Fruit fly (Drosophila melanogaster) whole organism, pupa: ENCODE data around the gene CG13786.

Experiments used
- CG10348 ChIP-seq: fragments of 200-800 bp; sonication (Bioruptor generic); IDR thresholded peaks from 2 replicates; pipeline ENCODE4 v1.3.6; 2022; ENCODE audit warnings: missing biosample characterization, missing genetic modification characterization
- CG12605 ChIP-seq: fragments of 200-800 bp; sonication (Bioruptor generic); IDR thresholded peaks from 2 replicates; pipeline ENCODE4 v1.3.6; 2022; ENCODE audit warnings: missing biosample characterization, missing genetic modification characterization
- CG13204 ChIP-seq: fragments of 200-800 bp; sonication (Bioruptor generic); optimal IDR thresholded peaks from 2 replicates; lab custom pipeline; 2018; ENCODE audit warnings: missing biosample characterization, mild to moderate bottlenecking, missing genetic modification characterization, moderate library complexity
- CG14655 ChIP-seq: fragments of 200-800 bp; sonication (Bioruptor generic); optimal IDR thresholded peaks from 3 replicates; lab custom pipeline; 2017; ENCODE audit warnings: mild to moderate bottlenecking, missing biosample characterization, missing genetic modification reagents, missing genetic modification characterization
- CG15710 ChIP-seq: fragments of 200-800 bp; sonication (Bioruptor generic); optimal IDR thresholded peaks from 2 replicates; lab custom pipeline; 2018; ENCODE audit warnings: missing biosample characterization, mild to moderate bottlenecking, missing genetic modification characterization, moderate library complexity
- CG17806 ChIP-seq: fragments of 200-800 bp; sonication (Bioruptor generic); optimal IDR thresholded peaks from 2 replicates; lab custom pipeline; 2018; ENCODE audit warnings: missing biosample characterization, mild to moderate bottlenecking, missing genetic modification characterization, moderate library complexity
- CG32121 ChIP-seq: fragments of 200-800 bp; sonication (Bioruptor generic); IDR thresholded peaks from 2 replicates; pipeline ENCODE4 v1.3.6; 2022; ENCODE audit warnings: missing biosample characterization, missing genetic modification characterization
- CG34367 ChIP-seq: fragments of 200-800 bp; sonication (Bioruptor generic); optimal IDR thresholded peaks from 2 replicates; lab custom pipeline; 2018; ENCODE audit warnings: missing biosample characterization, mild to moderate bottlenecking, missing genetic modification characterization
- CG4496 ChIP-seq: fragments of 200-800 bp; sonication (Bioruptor generic); IDR thresholded peaks from 3 replicates; pipeline ENCODE4 v1.3.6; 2022; ENCODE audit warnings: missing biosample characterization, missing genetic modification characterization
- CG8159 ChIP-seq: fragments of 200-800 bp; sonication (Bioruptor generic); optimal IDR thresholded peaks from 3 replicates; lab custom pipeline; 2018; ENCODE audit warnings: missing biosample characterization, mild to moderate bottlenecking, missing genetic modification characterization, moderate library complexity
- CG8301 ChIP-seq: fragments of 200-800 bp; sonication (Bioruptor generic); optimal IDR thresholded peaks from 2 replicates; lab custom pipeline; 2018; ENCODE audit warnings: missing biosample characterization, mild to moderate bottlenecking, missing genetic modification characterization
- CG9948 ChIP-seq: fragments of 200-800 bp; sonication (Bioruptor generic); optimal IDR thresholded peaks from 2 replicates; lab custom pipeline; 2018; ENCODE audit warnings: missing biosample characterization, mild to moderate bottlenecking, missing genetic modification characterization, moderate library complexity
- D1 ChIP-seq: fragments of 200-800 bp; sonication (Bioruptor generic); optimal IDR thresholded peaks from 2 replicates; lab custom pipeline; 2018; ENCODE audit warnings: missing biosample characterization, mild to moderate bottlenecking, missing genetic modification characterization, moderate library complexity
- EcR ChIP-seq: fragments of 200-800 bp; sonication (Bioruptor generic); optimal IDR thresholded peaks from 3 replicates; lab custom pipeline; 2019; ENCODE audit warnings: missing biosample characterization, missing genetic modification characterization, mild to moderate bottlenecking, moderate library complexity, missing genetic modification reagents
- Ets98B ChIP-seq: fragments of 200-800 bp; sonication (Bioruptor generic); IDR thresholded peaks from 2 replicates; pipeline ENCODE4 v1.3.6; 2022; ENCODE audit warnings: missing biosample characterization, missing genetic modification characterization
- Pif1A ChIP-seq: fragments of 200-800 bp; sonication (Bioruptor generic); optimal IDR thresholded peaks from 3 replicates; lab custom pipeline; 2016; ENCODE audit warnings: missing biosample characterization, missing genetic modification characterization
- Pif1B ChIP-seq: fragments of 200-800 bp; sonication (Bioruptor generic); optimal IDR thresholded peaks from 3 replicates; lab custom pipeline; 2016; ENCODE audit warnings: missing biosample characterization, missing genetic modification characterization
- Snoo ChIP-seq: fragments of 200-800 bp; sonication (Bioruptor generic); optimal IDR thresholded peaks from 3 replicates; lab custom pipeline; 2017; ENCODE audit warnings: missing biosample characterization, mild to moderate bottlenecking, missing genetic modification characterization, inconsistent platforms
- fd96Ca ChIP-seq: fragments of 200-800 bp; sonication (Bioruptor generic); IDR thresholded peaks from 3 replicates; pipeline ENCODE4 v1.3.6; 2022; ENCODE audit warnings: missing biosample characterization, missing genetic modification characterization
- gl ChIP-seq: fragments of 200-800 bp; sonication (Bioruptor generic); optimal IDR thresholded peaks from 2 replicates; lab custom pipeline; 2018; ENCODE audit warnings: missing biosample characterization, mild to moderate bottlenecking, missing genetic modification characterization
- rn ChIP-seq: fragments of 200-800 bp; sonication (Bioruptor generic); IDR thresholded peaks from 2 replicates; pipeline ENCODE4 v1.3.6; 2022; ENCODE audit warnings: missing biosample characterization, missing genetic modification characterization

The CG13786 gene

DNA sequence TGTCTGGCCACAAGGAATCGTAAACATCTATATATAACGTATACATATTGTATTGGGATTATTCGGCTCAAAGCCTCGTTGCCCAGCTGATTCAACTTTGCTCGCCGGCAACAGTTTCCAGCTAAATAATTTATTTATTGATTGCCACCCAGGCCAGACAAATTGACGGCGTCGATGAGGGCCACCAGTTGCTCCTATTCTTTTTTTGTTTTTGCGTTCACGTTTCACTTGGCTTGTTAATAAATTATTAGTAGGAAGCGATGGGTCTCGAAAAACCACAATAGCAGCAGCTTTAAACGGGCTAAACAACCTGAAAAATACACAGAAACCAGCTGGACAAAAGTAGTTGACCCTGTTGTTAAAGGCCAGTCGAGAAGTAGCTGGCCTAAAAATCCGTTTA, 35.7 kb downstream of the CG13786 start:
- TF ChIP-seq Ets98B = no peak
- TF ChIP-seq CG15710 (tag; lab: Kevin White, UChicago) = no peak
- no peak for TF ChIP-seq rn (GFP tag; lab: Robert Waterston, UW)
- TF ChIP-seq fd96Ca = no peak
- peak; percentile 6 for TF ChIP-seq EcR
- TF ChIP-seq CG4496 (GFP tag; lab: Robert Waterston, UW) = 0 out of 3 replicates have a peak, but pooled peaks have one; percentile 34
- no peak for TF ChIP-seq CG14655
- no peak for TF ChIP-seq Pif1A (GFP tag; lab: Kevin White, UChicago)

DNA sequence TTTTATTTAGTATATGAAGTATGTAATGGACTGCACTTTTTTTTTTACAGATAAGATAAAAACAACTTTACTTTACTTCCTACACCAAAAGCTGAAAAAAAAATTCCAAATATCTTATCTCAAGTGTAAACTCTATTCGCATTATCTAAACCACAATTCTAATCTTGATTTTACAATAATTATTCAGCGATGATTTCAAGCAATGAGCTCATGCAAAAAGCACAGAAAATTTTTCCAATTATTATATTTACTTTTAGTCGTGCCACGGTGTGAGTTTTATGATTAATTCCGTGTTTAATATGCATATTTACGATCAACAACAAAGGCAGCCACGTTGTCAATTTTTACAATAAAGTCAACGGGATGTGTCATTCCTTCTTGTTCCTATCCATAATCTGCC, 36.5 kb downstream of the CG13786 start:
- TF ChIP-seq Pif1B = no peak
- no peak for TF ChIP-seq CG13204
- no peak for TF ChIP-seq CG4496 (GFP tag; lab: Robert Waterston, UW)
- no peak for TF ChIP-seq CG34367

DNA sequence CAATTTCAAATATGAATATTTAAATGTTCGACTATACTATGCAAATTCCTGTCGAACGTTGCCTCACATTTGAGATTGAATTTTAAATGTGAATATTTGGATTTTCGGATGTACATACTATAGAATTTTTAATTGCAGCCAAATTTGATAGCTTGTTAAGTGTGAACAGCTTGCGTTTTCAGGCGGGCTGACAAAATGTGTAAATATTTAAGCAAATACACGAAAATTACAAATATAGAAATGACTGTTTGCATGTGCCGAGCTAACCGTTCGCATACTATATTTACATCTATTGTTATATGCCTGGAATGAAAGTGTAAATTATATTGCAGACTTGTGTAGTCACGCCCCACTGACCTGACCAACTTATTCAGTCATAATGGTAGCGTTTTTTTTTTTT, 37.1 kb downstream of the CG13786 start:
- TF ChIP-seq CG17806 (tag; lab: Kevin White, UChicago) = no peak
- no peak for TF ChIP-seq gl
- TF ChIP-seq CG15710 (tag; lab: Kevin White, UChicago) = no peak
- TF ChIP-seq fd96Ca = no peak
- no peak; the same call in 2 of the 3 replicates for TF ChIP-seq CG4496 (GFP tag; lab: Robert Waterston, UW)
- no peak for TF ChIP-seq CG14655
- TF ChIP-seq EcR = no peak
- TF ChIP-seq CG8159 (tag; lab: Kevin White, UChicago) = no peak
- no peak for TF ChIP-seq CG12605 (GFP tag; lab: Robert Waterston, UW)
- TF ChIP-seq CG10348 (GFP tag; lab: Robert Waterston, UW) = no peak
- no peak for TF ChIP-seq Ets98B
- TF ChIP-seq Snoo (tag; lab: Kevin White, UChicago) = no peak
- no peak for TF ChIP-seq Pif1B
- no peak for TF ChIP-seq CG13204
- no peak for TF ChIP-seq D1
- TF ChIP-seq CG34367 = no peak
- no peak for TF ChIP-seq CG8301 (tag; lab: Kevin White, UChicago)
- TF ChIP-seq, all 21 proteins: peak for 0

DNA sequence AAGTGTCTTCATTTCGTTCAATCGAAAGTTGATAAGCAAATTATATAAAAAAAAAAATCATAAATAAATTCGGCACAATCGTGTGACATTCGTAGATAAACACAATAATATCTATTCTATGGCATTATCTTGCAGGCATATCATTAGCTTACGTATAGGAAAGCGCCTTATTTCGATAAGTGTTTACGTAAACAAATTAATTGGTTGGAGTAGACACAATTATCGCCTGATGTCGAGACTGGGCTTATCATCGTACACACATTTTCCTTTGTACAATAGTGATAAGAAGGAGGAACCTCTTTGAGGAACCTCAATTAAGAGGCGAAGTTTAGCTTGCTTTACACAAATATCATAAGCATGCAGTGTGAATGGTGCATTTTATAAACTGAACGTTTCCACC, 37.9 kb downstream of the CG13786 start:
- TF ChIP-seq rn (GFP tag; lab: Robert Waterston, UW) (no peak), CG4496 (GFP tag; lab: Robert Waterston, UW) (no peak), CG8159 (tag; lab: Kevin White, UChicago) (no peak), D1 (no peak)
- TF ChIP-seq, all 21 proteins: peak for 0

DNA sequence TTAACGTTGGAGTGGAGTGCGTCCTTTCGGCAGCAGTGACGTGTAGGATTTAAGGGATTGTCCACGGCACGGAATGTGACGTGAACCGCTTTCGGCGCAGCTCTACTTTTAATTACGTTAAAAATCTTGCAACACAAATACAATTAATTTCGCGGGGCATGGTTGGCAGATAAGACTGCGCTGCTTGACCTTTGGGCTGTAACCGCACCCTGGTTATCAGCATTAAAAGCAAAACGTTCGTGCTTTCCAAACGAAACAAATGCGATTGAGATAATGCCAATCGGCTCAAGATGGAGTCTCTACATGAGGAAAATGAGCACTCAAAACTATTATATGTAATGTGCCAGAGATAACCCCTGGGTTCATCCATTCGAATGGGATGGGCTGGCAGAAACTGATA, 39.2 kb downstream of the CG13786 start:
- 0 out of 3 replicates have a peak, but pooled peaks have one; percentile 51 for TF ChIP-seq CG4496 (GFP tag; lab: Robert Waterston, UW)
- TF ChIP-seq CG13204 = no peak
- TF ChIP-seq, all 21 proteins: peak for 1

DNA sequence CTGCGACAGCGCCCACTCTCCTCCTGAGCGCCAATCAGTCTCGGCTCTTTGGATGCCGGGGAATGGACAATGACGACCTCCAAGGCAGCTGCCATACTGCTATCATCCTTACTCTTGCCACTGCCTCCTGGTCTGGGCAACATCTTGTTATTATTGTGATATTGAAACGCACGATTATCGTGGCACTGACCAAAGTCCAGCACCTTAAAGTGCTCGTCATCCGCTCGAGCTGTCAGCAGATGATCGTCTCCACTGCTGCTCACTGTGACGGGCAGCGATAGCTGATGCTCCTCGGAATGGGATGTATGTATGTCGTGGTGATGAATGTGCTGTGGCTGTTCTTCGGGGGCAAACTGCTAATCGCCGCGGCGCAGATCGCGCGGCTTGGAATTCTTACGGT, 45.1 kb downstream of the CG13786 start:
- TF ChIP-seq gl (peak; percentile 69), CG12605 (GFP tag; lab: Robert Waterston, UW) (no peak), CG15710 (tag; lab: Kevin White, UChicago) (no peak), rn (GFP tag; lab: Robert Waterston, UW) (no peak), Ets98B (no peak), EcR (peak; percentile 16), D1 (no peak), Pif1A (GFP tag; lab: Kevin White, UChicago) (no peak), CG9948 (tag; lab: Kevin White, UChicago) (no peak), CG13204 (no peak), CG32121 (GFP tag; lab: Robert Waterston, UW) (0 out of 2 replicates have a peak, but pooled peaks have one; percentile 19), CG10348 (GFP tag; lab: Robert Waterston, UW) (no peak), CG4496 (GFP tag; lab: Robert Waterston, UW) (peak; percentile 51; the same call in 1 of the 3 replicates), Snoo (tag; lab: Kevin White, UChicago) (no peak), CG34367 (no peak), CG17806 (tag; lab: Kevin White, UChicago) (peak; percentile 11), CG8159 (tag; lab: Kevin White, UChicago) (no peak), Pif1B (no peak), CG8301 (tag; lab: Kevin White, UChicago) (no peak), fd96Ca (no peak; the same call in 2 of the 3 replicates), CG14655 (no peak)

DNA sequence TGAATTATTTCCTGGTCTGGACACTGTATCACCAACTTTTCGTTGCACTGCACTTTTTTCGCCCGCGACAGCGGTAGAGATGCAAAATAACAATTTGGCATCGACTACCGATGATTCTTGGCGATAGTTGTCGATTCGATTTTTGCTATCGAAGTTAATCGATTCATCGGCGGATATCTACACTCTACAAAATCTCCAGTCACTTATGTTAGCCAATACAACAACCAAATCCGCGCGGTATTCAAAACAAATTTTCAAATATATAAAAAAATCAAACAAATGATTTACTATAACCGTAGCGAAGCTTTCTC, 48.7 kb downstream of the CG13786 start, which contains the start of gene CG4502:
Gene CG4502 (minus strand): TSS at position 93 of the 311 bp plus-strand sequence.
- TF ChIP-seq Ets98B (peak; percentile 16; the same call in 1 of the 2 replicates), CG14655 (no peak), CG15710 (tag; lab: Kevin White, UChicago) (no peak), CG8159 (tag; lab: Kevin White, UChicago) (no peak), CG34367 (no peak), CG4496 (GFP tag; lab: Robert Waterston, UW) (peak; percentile 65; the same call in 2 of the 3 replicates), CG9948 (tag; lab: Kevin White, UChicago) (no peak)
